Fruit fly (Drosophila melanogaster): ENCODE measurements around the gene MED15.
A peak's percentile ranks its signal among the peaks of the same experiment; 100 is the strongest.

The MED15 gene

DNA sequence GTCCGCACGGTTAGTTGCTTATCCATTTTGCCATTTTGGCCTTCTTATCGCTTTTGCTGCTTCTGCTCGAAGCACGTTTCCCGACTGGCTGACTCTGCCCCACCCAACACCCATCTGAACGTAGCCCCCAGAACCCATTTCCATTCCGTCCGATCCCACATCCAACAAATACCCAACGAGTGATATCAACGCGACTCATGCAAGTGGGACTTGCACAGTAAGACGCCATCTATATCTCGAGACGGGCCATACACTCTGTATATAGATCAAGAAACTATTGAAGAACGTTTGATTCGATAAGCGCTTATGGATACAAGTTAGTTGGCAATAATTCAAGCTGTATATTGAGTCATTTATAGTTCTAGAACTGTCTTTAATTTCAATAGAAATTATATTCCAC is 19.4 kb downstream of the MED15 start:
- no peak for TF ChIP-seq CrebA (GFP tag; optimal IDR thresholded peaks at IDR 0.05; ENCODE audit: borderline replicate concordance)
- no peak for TF ChIP-seq pan (optimal IDR thresholded peaks at IDR 0.05)
- no peak for TF ChIP-seq woc (GFP tag; optimal IDR thresholded peaks at IDR 0.05)
- TF ChIP-seq Dfd (GFP tag; optimal IDR thresholded peaks at IDR 0.05), result no peak
- no peak for TF ChIP-seq rgr (GFP tag; optimal IDR thresholded peaks at IDR 0.05)
- TF ChIP-seq dsf (GFP tag; optimal IDR thresholded peaks at IDR 0.05; ENCODE audit: borderline replicate concordance), result no peak
- TF ChIP-seq sv (GFP tag; optimal IDR thresholded peaks at IDR 0.05), result no peak

DNA sequence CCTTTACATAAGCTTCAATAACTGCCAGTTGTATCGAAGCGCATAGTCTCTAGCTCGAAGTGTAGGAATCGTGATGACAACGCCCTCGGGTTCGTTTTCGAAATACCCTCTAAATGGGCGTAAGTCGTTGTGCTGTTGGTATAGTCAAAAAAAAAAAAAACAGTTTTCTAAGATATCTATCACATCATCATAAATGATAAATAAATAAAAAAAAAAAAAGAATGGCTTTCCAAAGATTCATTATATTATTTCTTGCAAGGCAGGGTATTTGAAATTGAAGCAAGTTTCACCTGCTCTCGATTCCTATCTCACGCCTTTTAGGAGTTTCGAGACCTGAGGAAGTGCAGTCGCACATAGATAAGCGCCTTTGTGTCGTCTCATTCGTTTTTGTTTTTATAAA is 20.5 kb downstream of the MED15 start:
- TF ChIP-seq Hr78 (GFP tag; optimal IDR thresholded peaks at IDR 0.05) (no peak), HLH106 (tag; optimal IDR thresholded peaks at IDR 0.05) (no peak), sage (GFP tag; optimal IDR thresholded peaks at IDR 0.05) (no peak), Abd-B (GFP tag; optimal IDR thresholded peaks at IDR 0.05) (no peak), Myc (optimal IDR thresholded peaks at IDR 0.05) (no peak), lola (GFP tag; optimal IDR thresholded peaks at IDR 0.05) (no peak), CG32264 (GFP tag; optimal IDR thresholded peaks at IDR 0.05) (no peak), Hnf4 (GFP tag; optimal IDR thresholded peaks at IDR 0.05) (no peak), sv (GFP tag; optimal IDR thresholded peaks at IDR 0.05) (no peak), pan (optimal IDR thresholded peaks at IDR 0.05) (no peak), N (GFP tag; optimal IDR thresholded peaks at IDR 0.05) (no peak), brk (GFP tag; optimal IDR thresholded peaks at IDR 0.05) (no peak), Dif (GFP tag; optimal IDR thresholded peaks at IDR 0.05; ENCODE audit: partially characterized antibody) (no peak), jim (GFP tag; optimal IDR thresholded peaks at IDR 0.05) (no peak), Hr83 (GFP tag; optimal IDR thresholded peaks at IDR 0.05; ENCODE audit: poor library complexity, severe bottlenecking) (no peak), foxo (GFP tag; optimal IDR thresholded peaks at IDR 0.05) (peak in 1 of 2 experiments; percentile 58), CrebA (GFP tag; optimal IDR thresholded peaks at IDR 0.05; ENCODE audit: borderline replicate concordance) (no peak), Vsx2 (GFP tag; optimal IDR thresholded peaks at IDR 0.05; ENCODE audit: partially characterized antibody) (no peak), dl (GFP tag; optimal IDR thresholded peaks at IDR 0.05; ENCODE audit: insufficient read depth in 1 of 2, partially characterized antibody in 2 of 2) (no peak), h (GFP tag; optimal IDR thresholded peaks at IDR 0.05) (peak; percentile 61), GATAd (GFP tag; optimal IDR thresholded peaks at IDR 0.05) (no peak), tai (GFP tag; optimal IDR thresholded peaks at IDR 0.05) (no peak), psq (GFP tag; optimal IDR thresholded peaks at IDR 0.05) (peak; percentile 8), Mio (GFP tag; optimal IDR thresholded peaks at IDR 0.05) (no peak), Jra (GFP tag; optimal IDR thresholded peaks at IDR 0.05) (no peak), dmrt93B (GFP tag; optimal IDR thresholded peaks at IDR 0.05) (no peak), Sp1 (GFP tag; optimal IDR thresholded peaks at IDR 0.05) (no peak), Dfd (GFP tag; optimal IDR thresholded peaks at IDR 0.05) (no peak), OdsH (GFP tag; optimal IDR thresholded peaks at IDR 0.05) (peak; percentile 23), Rel (GFP tag; optimal IDR thresholded peaks at IDR 0.05) (no peak), Rel (tag; optimal IDR thresholded peaks at IDR 0.05) (no peak), rgr (GFP tag; optimal IDR thresholded peaks at IDR 0.05) (peak; percentile 58), woc (GFP tag; optimal IDR thresholded peaks at IDR 0.05) (no peak), fru (GFP tag; optimal IDR thresholded peaks at IDR 0.05) (no peak), CG9705 (GFP tag; optimal IDR thresholded peaks at IDR 0.05) (no peak), dsf (GFP tag; optimal IDR thresholded peaks at IDR 0.05; ENCODE audit: borderline replicate concordance) (no peak), usp (GFP tag; optimal IDR thresholded peaks at IDR 0.05) (no peak), br (GFP tag; optimal IDR thresholded peaks at IDR 0.05) (peak; percentile 41), ey (GFP tag; optimal IDR thresholded peaks at IDR 0.05) (peak; percentile 45)
